Fruit fly (Drosophila melanogaster) whole organism, embryonic: Measurements from ENCODE around the gene CG34148.

Experiments used
- Antp ChIP-seq: fragments of 200-800 bp; sonication (Bioruptor generic); optimal IDR thresholded peaks from 3 replicates; lab custom pipeline; 2016; ENCODE audit warnings: missing biosample characterization, missing genetic modification characterization
- BEAF-32 ChIP-seq: fragments of 200-800 bp; sonication (Bioruptor generic); optimal IDR thresholded peaks from 3 replicates; lab custom pipeline; 2017; ENCODE audit warnings: missing biosample characterization, missing genetic modification characterization, mild to moderate bottlenecking, moderate library complexity, missing genetic modification reagents
- CG10979 ChIP-seq: fragments of 200-800 bp; sonication (Bioruptor generic); optimal IDR thresholded peaks from 2 replicates; lab custom pipeline; 2018; ENCODE audit warnings: missing biosample characterization, mild to moderate bottlenecking, missing genetic modification characterization, moderate library complexity
- CG11093 ChIP-seq: fragments of 200-800 bp; sonication (Bioruptor generic); IDR thresholded peaks from 3 replicates; pipeline ENCODE4 v1.3.6; 2022; ENCODE audit warnings: missing biosample characterization, missing genetic modification characterization
- CG12104 ChIP-seq: fragments of 200-800 bp; sonication (Bioruptor generic); optimal IDR thresholded peaks from 3 replicates; lab custom pipeline; 2016; ENCODE audit warnings: missing biosample characterization, missing genetic modification characterization
- CG12391 ChIP-seq: fragments of 200-800 bp; sonication (Bioruptor generic); optimal IDR thresholded peaks from 3 replicates; lab custom pipeline; 2018; ENCODE audit warnings: missing biosample characterization, mild to moderate bottlenecking, missing genetic modification characterization, moderate library complexity
- CG17829 ChIP-seq: fragments of 200-800 bp; optimal IDR thresholded peaks from 2 replicates; lab custom pipeline; 2019; ENCODE audit warnings: missing biosample characterization, mild to moderate bottlenecking, missing genetic modification characterization, moderate library complexity
- CG2199 ChIP-seq: fragments of 200-800 bp; sonication (Bioruptor generic); IDR thresholded peaks from 3 replicates; pipeline ENCODE4 v1.3.6; 2022; ENCODE audit warnings: missing biosample characterization, missing genetic modification characterization
- CG2875 ChIP-seq: fragments of 200-800 bp; sonication (Bioruptor generic); optimal IDR thresholded peaks from 2 replicates; lab custom pipeline; 2017; ENCODE audit warnings: missing biosample characterization, mild to moderate bottlenecking, missing genetic modification characterization, missing genetic modification reagents
- CG3065 ChIP-seq: fragments of 200-800 bp; sonication (Bioruptor generic); optimal IDR thresholded peaks from 2 replicates; lab custom pipeline; 2016; ENCODE audit warnings: missing biosample characterization, missing genetic modification characterization
- CG32772 ChIP-seq: fragments of 200-800 bp; sonication (Bioruptor generic); IDR thresholded peaks from 2 replicates; pipeline ENCODE4 v1.3.6; 2022; ENCODE audit warnings: missing biosample characterization, missing genetic modification characterization
- CG4328 ChIP-seq: fragments of 200-800 bp; sonication (Bioruptor generic); optimal IDR thresholded peaks from 3 replicates; lab custom pipeline; 2017; ENCODE audit warnings: missing biosample characterization, missing genetic modification reagents, missing genetic modification characterization
- CG4617 ChIP-seq: fragments of 200-800 bp; sonication (Bioruptor generic); optimal IDR thresholded peaks from 3 replicates; lab custom pipeline; 2016; ENCODE audit warnings: missing biosample characterization, missing genetic modification characterization, borderline replicate concordance
- CG6175 ChIP-seq: fragments of 200-800 bp; sonication (Bioruptor generic); IDR thresholded peaks from 3 replicates; pipeline ENCODE4 v1.3.6; 2022; ENCODE audit warnings: missing biosample characterization, missing genetic modification characterization
- CG6254 ChIP-seq: fragments of 200-800 bp; sonication (Bioruptor generic); optimal IDR thresholded peaks from 3 replicates; lab custom pipeline; 2017; ENCODE audit warnings: mild to moderate bottlenecking, missing biosample characterization, missing genetic modification reagents, missing genetic modification characterization
- CG8944 ChIP-seq: fragments of 200-800 bp; sonication (Bioruptor generic); optimal IDR thresholded peaks from 3 replicates; lab custom pipeline; 2016; ENCODE audit warnings: missing biosample characterization, missing genetic modification characterization
- CG9437 ChIP-seq: fragments of 200-800 bp; sonication (Bioruptor generic); optimal IDR thresholded peaks from 2 replicates; lab custom pipeline; 2018; ENCODE audit warnings: missing biosample characterization, mild to moderate bottlenecking, missing genetic modification characterization
- CoRest ChIP-seq: fragments of 200-800 bp; sonication (Bioruptor generic); optimal IDR thresholded peaks from 3 replicates; lab custom pipeline; 2018; ENCODE audit warnings: missing biosample characterization, mild to moderate bottlenecking, missing genetic modification characterization, moderate library complexity
- Dip2 ChIP-seq: fragments of 200-800 bp; sonication (Bioruptor generic); IDR thresholded peaks from 2 replicates; pipeline ENCODE4 v1.3.6; 2022; ENCODE audit warnings: missing biosample characterization, missing genetic modification characterization
- E2f2 ChIP-seq: fragments of 200-800 bp; sonication (Bioruptor generic); IDR thresholded peaks from 2 replicates; pipeline ENCODE4 v1.3.6; 2022; ENCODE audit warnings: missing biosample characterization, missing genetic modification characterization
- Ets97D ChIP-seq: fragments of 200-800 bp; sonication (Bioruptor generic); optimal IDR thresholded peaks from 3 replicates; lab custom pipeline; 2016; ENCODE audit warnings: missing biosample characterization, missing genetic modification characterization
- GATAe ChIP-seq: fragments of 200-800 bp; sonication (Bioruptor generic); conservative IDR thresholded peaks from 2 replicates; pipeline ENCODE4 v1.3.6; 2022; ENCODE audit warnings: missing biosample characterization, missing genetic modification characterization
- HLH4C ChIP-seq: fragments of 200-800 bp; sonication (Bioruptor generic); IDR thresholded peaks from 3 replicates; pipeline ENCODE4 v1.3.6; 2022; ENCODE audit warnings: missing biosample characterization, missing genetic modification characterization; ENCODE audit not compliant: partially characterized antibody
- Hr51 ChIP-seq, 2 experiments: fragments of 200-800 bp; sonication (Bioruptor generic); optimal IDR thresholded peaks; 2 replicates in 1 of 2; 3 replicates in 1 of 2; lab custom pipeline; 2016 to 2018; ENCODE audit warnings: missing biosample characterization in 2 of 2, missing genetic modification characterization in 2 of 2, mild to moderate bottlenecking in 1 of 2, moderate library complexity in 1 of 2
- MBD-R2 ChIP-seq: fragments of 200-800 bp; sonication (Bioruptor generic); IDR thresholded peaks from 2 replicates; pipeline ENCODE4 v1.3.6; 2022; ENCODE audit warnings: missing biosample characterization, missing genetic modification characterization
- Meics ChIP-seq: fragments of 200-800 bp; sonication (Bioruptor generic); optimal IDR thresholded peaks from 2 replicates; lab custom pipeline; 2017; ENCODE audit warnings: missing biosample characterization, mild to moderate bottlenecking, missing genetic modification characterization
- Mrtf ChIP-seq: fragments of 200-800 bp; sonication (Bioruptor generic); IDR thresholded peaks from 3 replicates; pipeline ENCODE4 v1.3.6; 2022; ENCODE audit warnings: missing biosample characterization, missing genetic modification characterization
- NK7.1 ChIP-seq: fragments of 200-800 bp; sonication (Bioruptor generic); optimal IDR thresholded peaks from 3 replicates; lab custom pipeline; 2016; ENCODE audit warnings: missing biosample characterization, missing genetic modification characterization
- Sry-β ChIP-seq: fragments of 200-800 bp; sonication (Bioruptor generic); optimal IDR thresholded peaks from 2 replicates; lab custom pipeline; 2018; ENCODE audit warnings: missing biosample characterization, mild to moderate bottlenecking, missing genetic modification characterization, moderate library complexity
- ab ChIP-seq: fragments of 200-800 bp; sonication (Bioruptor generic); optimal IDR thresholded peaks from 2 replicates; lab custom pipeline; 2016; ENCODE audit warnings: missing biosample characterization, missing genetic modification characterization
- chif ChIP-seq, 2 experiments: fragments of 200-800 bp; sonication (Bioruptor generic); optimal IDR thresholded peaks; 3 replicates each; lab custom pipeline; 2016; ENCODE audit warnings: missing biosample characterization in 2 of 2, missing genetic modification characterization in 2 of 2
- crc ChIP-seq: fragments of 200-800 bp; sonication (Bioruptor generic); optimal IDR thresholded peaks from 2 replicates; lab custom pipeline; 2016; ENCODE audit warnings: missing biosample characterization, missing genetic modification characterization
- cwo ChIP-seq: fragments of 200-800 bp; sonication (Bioruptor generic); optimal IDR thresholded peaks from 3 replicates; lab custom pipeline; 2017; ENCODE audit warnings: missing biosample characterization, missing genetic modification characterization, mild to moderate bottlenecking, moderate library complexity, missing genetic modification reagents
- da ChIP-seq: fragments of 200-800 bp; sonication (Bioruptor generic); optimal IDR thresholded peaks from 2 replicates; lab custom pipeline; 2016; ENCODE audit warnings: missing biosample characterization, missing genetic modification characterization
- dm ChIP-seq: fragments of 200-800 bp; sonication (Bioruptor generic); optimal IDR thresholded peaks from 3 replicates; lab custom pipeline; 2016; ENCODE audit warnings: missing biosample characterization, missing genetic modification characterization
- eyg ChIP-seq: fragments of 200-800 bp; sonication (Bioruptor generic); optimal IDR thresholded peaks from 3 replicates; lab custom pipeline; 2016; ENCODE audit warnings: missing biosample characterization, missing genetic modification characterization
- fd96Cb ChIP-seq: fragments of 200-800 bp; sonication (Bioruptor generic); optimal IDR thresholded peaks from 2 replicates; lab custom pipeline; 2018; ENCODE audit warnings: missing biosample characterization, mild to moderate bottlenecking, missing genetic modification characterization, moderate library complexity
- ftz-f1 ChIP-seq: fragments of 200-800 bp; sonication (Bioruptor generic); optimal IDR thresholded peaks from 2 replicates; lab custom pipeline; 2016; ENCODE audit warnings: missing biosample characterization, missing genetic modification characterization
- gce ChIP-seq: fragments of 200-800 bp; sonication (Bioruptor generic); IDR thresholded peaks from 3 replicates; pipeline ENCODE4 v1.3.6; 2022; ENCODE audit warnings: missing biosample characterization, missing genetic modification characterization
- gcm2 ChIP-seq: fragments of 200-800 bp; sonication (Bioruptor generic); optimal IDR thresholded peaks from 2 replicates; lab custom pipeline; 2016; ENCODE audit warnings: missing biosample characterization, missing genetic modification characterization
- gt ChIP-seq: fragments of 200-800 bp; sonication (Bioruptor generic); IDR thresholded peaks from 2 replicates; pipeline ENCODE4 v1.3.6; 2022; ENCODE audit warnings: missing biosample characterization, missing genetic modification characterization
- ham ChIP-seq: fragments of 200-800 bp; sonication (Bioruptor generic); IDR thresholded peaks from 2 replicates; pipeline ENCODE4 v1.3.6; 2022; ENCODE audit warnings: missing biosample characterization, missing genetic modification characterization
- hth ChIP-seq: fragments of >200 bp; optimal IDR thresholded peaks from 2 replicates; lab custom pipeline; 2017; ENCODE audit warnings: inconsistent platforms
- jigr1 ChIP-seq: fragments of 200-800 bp; sonication (Bioruptor generic); IDR thresholded peaks from 3 replicates; pipeline ENCODE4 v1.3.6; 2022; ENCODE audit warnings: missing biosample characterization, missing genetic modification characterization
- mirr ChIP-seq: fragments of 200-800 bp; sonication (Bioruptor generic); optimal IDR thresholded peaks from 3 replicates; lab custom pipeline; 2018; ENCODE audit warnings: missing biosample characterization, mild to moderate bottlenecking, missing genetic modification characterization
- prd ChIP-seq, 3 experiments: fragments of >200 bp in 2 of 3; fragments of 200-800 bp in 1 of 3; sonication (Bioruptor generic) in 1 of 3; optimal IDR thresholded peaks in 2 of 3; IDR thresholded peaks in 1 of 3; 2 replicates in 2 of 3; 3 replicates in 1 of 3; pipeline versions ENCODE4 v1.3.6 to Lab custom; 2017 to 2022; ENCODE audit warnings: missing biosample characterization in 1 of 3, missing genetic modification characterization in 1 of 3
- repo ChIP-seq: fragments of 200-800 bp; sonication (Bioruptor generic); optimal IDR thresholded peaks from 2 replicates; lab custom pipeline; 2016; ENCODE audit warnings: missing biosample characterization, missing genetic modification characterization
- sqz ChIP-seq: fragments of 200-800 bp; sonication (Bioruptor generic); optimal IDR thresholded peaks from 3 replicates; lab custom pipeline; 2018; ENCODE audit warnings: missing biosample characterization, mild to moderate bottlenecking, missing genetic modification characterization
- sr ChIP-seq: fragments of 200-800 bp; sonication (Bioruptor generic); IDR thresholded peaks from 3 replicates; pipeline ENCODE4 v1.3.6; 2022; ENCODE audit warnings: missing biosample characterization, missing genetic modification characterization
- tap ChIP-seq: fragments of 200-800 bp; optimal IDR thresholded peaks from 3 replicates; lab custom pipeline; 2019; ENCODE audit warnings: missing biosample characterization, mild to moderate bottlenecking, missing genetic modification characterization, moderate library complexity
- ttk ChIP-seq: fragments of 200-800 bp; sonication (Bioruptor generic); IDR thresholded peaks from 2 replicates; pipeline ENCODE4 v2.1.2; 2022; ENCODE audit warnings: missing biosample characterization, missing genetic modification characterization

The CG34148 gene

dm6 chr3R:21848987-21849442, 29.5 kb downstream of the CG34148 start (continued):
- 0 out of 2 replicates have a peak, but pooled peaks have one; percentile 56 for TF ChIP-seq ttk (GFP tag; lab: Robert Waterston, UW)
- TF ChIP-seq cwo (GFP tag; lab: Kevin White, UChicago), result peak; percentile 36
- TF ChIP-seq Mrtf (GFP tag; lab: Robert Waterston, UW), result no peak
- no peak for TF ChIP-seq da (GFP tag; lab: Kevin White, UChicago)
- peak; percentile 7 for TF ChIP-seq ab (GFP tag; lab: Kevin White, UChicago)
- peak; percentile 27 for TF ChIP-seq CG4328 (GFP tag; lab: Kevin White, UChicago)
- no peak for TF ChIP-seq HLH4C
- TF ChIP-seq hth, result no peak
- TF ChIP-seq ftz-f1, result no peak
- no peak for TF ChIP-seq gt (GFP tag; lab: Robert Waterston, UW)
- no peak for TF ChIP-seq GATAe (GFP tag; lab: Robert Waterston, UW)
- TF ChIP-seq repo (GFP tag; lab: Kevin White, UChicago), result peak; percentile 1
- TF ChIP-seq CoRest (tag; lab: Kevin White, UChicago), result peak; percentile 75
- TF ChIP-seq jigr1 (GFP tag; lab: Robert Waterston, UW), result no peak
- peak; percentile 14 for TF ChIP-seq Sry-β
- TF ChIP-seq Hr51 (GFP tag; optimal IDR thresholded peaks at IDR 0.05; lab: Kevin White, UChicago), result peak; percentile 13 to 81
- TF ChIP-seq eyg (GFP tag; lab: Kevin White, UChicago), result peak; percentile 27
- TF ChIP-seq CG11093 (GFP tag; lab: Robert Waterston, UW), result 0 out of 3 replicates have a peak, but pooled peaks have one; percentile 45
- TF ChIP-seq fd96Cb, result peak; percentile 74
- peak; percentile 79 for TF ChIP-seq CG9437
- TF ChIP-seq chif (GFP tag; optimal IDR thresholded peaks at IDR 0.05; lab: Kevin White, UChicago), result peak; percentile 60 to 68
- TF ChIP-seq MBD-R2 (GFP tag; lab: Robert Waterston, UW), result no peak
- TF ChIP-seq CG12104, result peak; percentile 79
- peak; percentile 36 for TF ChIP-seq tap
- TF ChIP-seq CG6254 (GFP tag; lab: Kevin White, UChicago), result peak; percentile 65
- TF ChIP-seq CG4617, result peak; percentile 4
- TF ChIP-seq CG10979 (tag; lab: Kevin White, UChicago), result peak; percentile 84
- no peak for TF ChIP-seq dm (GFP tag; lab: Kevin White, UChicago)
- TF ChIP-seq CG3065 (GFP tag; lab: Kevin White, UChicago), result peak; percentile 30
- TF ChIP-seq gcm2, result peak; percentile 35
- TF ChIP-seq gce, result no peak
- peak; percentile 52 for TF ChIP-seq crc (GFP tag; lab: Kevin White, UChicago)
- no peak for TF ChIP-seq prd (optimal IDR thresholded peaks at IDR 0.05; lab: Kevin White, UChicago)
- TF ChIP-seq prd (GFP tag; IDR thresholded peaks at IDR 0.05; lab: Robert Waterston, UW), result no peak; the same call in 1 of the 3 replicates
- peak; percentile 61 for TF ChIP-seq Antp (GFP tag; lab: Kevin White, UChicago)
- TF ChIP-seq CG12391, result peak; percentile 73
- no peak for TF ChIP-seq Dip2 (GFP tag; lab: Robert Waterston, UW)
- no peak for TF ChIP-seq CG32772
- TF ChIP-seq CG17829 (tag; lab: Kevin White, UChicago), result peak; percentile 78
- no peak for TF ChIP-seq ham (GFP tag; lab: Robert Waterston, UW)
- no peak for TF ChIP-seq mirr (GFP tag; lab: Kevin White, UChicago)
- TF ChIP-seq Ets97D, result peak; percentile 37
- peak; percentile 66 for TF ChIP-seq Meics (GFP tag; lab: Kevin White, UChicago)
- peak; percentile 59 for TF ChIP-seq CG2875
- TF ChIP-seq E2f2 (GFP tag; lab: Robert Waterston, UW), result no peak
- TF ChIP-seq CG8944, result peak; percentile 23
- peak; percentile 59 for TF ChIP-seq sqz (GFP tag; lab: Kevin White, UChicago)
- no peak for TF ChIP-seq CG2199 (GFP tag; lab: Robert Waterston, UW)
- peak; percentile 29 for TF ChIP-seq NK7.1
- no peak for TF ChIP-seq CG6175 (GFP tag; lab: Robert Waterston, UW)
- TF ChIP-seq sr (GFP tag; lab: Robert Waterston, UW), result no peak
- no peak for TF ChIP-seq BEAF-32 (GFP tag; lab: Kevin White, UChicago)
